Fruit fly (Drosophila melanogaster) whole organism, adult: Measurements from ENCODE around the gene Nct.

ENCODE experiments used
- CG11617 ChIP-seq: fragments of 200-800 bp; sonication (Bioruptor generic); optimal IDR thresholded peaks from 2 replicates; lab custom pipeline; 2017; ENCODE audit warnings: mild to moderate bottlenecking, missing biosample characterization, missing genetic modification reagents, missing genetic modification characterization
- CG12768 ChIP-seq: fragments of 200-800 bp; sonication (Bioruptor generic); optimal IDR thresholded peaks from 2 replicates; lab custom pipeline; 2017; ENCODE audit warnings: missing biosample characterization, missing genetic modification characterization, mild to moderate bottlenecking, moderate library complexity, missing genetic modification reagents
- CG1620 ChIP-seq: fragments of 200-800 bp; sonication (Bioruptor generic); optimal IDR thresholded peaks from 2 replicates; lab custom pipeline; 2016; ENCODE audit warnings: missing biosample characterization, missing genetic modification characterization
- CG33017 ChIP-seq: fragments of 200-800 bp; sonication (Bioruptor generic); optimal IDR thresholded peaks from 2 replicates; lab custom pipeline; 2018; ENCODE audit warnings: missing biosample characterization, mild to moderate bottlenecking, missing genetic modification characterization, moderate library complexity
- CG5204 ChIP-seq: fragments of 200-800 bp; sonication (Bioruptor generic); optimal IDR thresholded peaks from 2 replicates; lab custom pipeline; 2016; ENCODE audit warnings: missing biosample characterization, missing genetic modification characterization
- Clk ChIP-seq: fragments of 200-800 bp; sonication (Bioruptor generic); optimal IDR thresholded peaks from 2 replicates; lab custom pipeline; 2017; ENCODE audit warnings: missing biosample characterization, missing genetic modification characterization
- Crg-1 ChIP-seq: fragments of 200-800 bp; sonication (Bioruptor generic); optimal IDR thresholded peaks from 2 replicates; lab custom pipeline; 2016; ENCODE audit warnings: missing biosample characterization, missing genetic modification characterization
- Hr96 ChIP-seq: fragments of 200-800 bp; sonication (Bioruptor generic); optimal IDR thresholded peaks from 2 replicates; lab custom pipeline; 2016; ENCODE audit warnings: missing biosample characterization, missing genetic modification characterization
- Mnt ChIP-seq: fragments of 200-800 bp; sonication (Bioruptor generic); optimal IDR thresholded peaks from 2 replicates; lab custom pipeline; 2016; ENCODE audit warnings: missing biosample characterization, mild to moderate bottlenecking, missing genetic modification characterization
- cic ChIP-seq: fragments of 200-800 bp; sonication (Bioruptor generic); optimal IDR thresholded peaks from 2 replicates; lab custom pipeline; 2017; ENCODE audit warnings: missing biosample characterization, mild to moderate bottlenecking, missing genetic modification characterization, moderate library complexity
- pad ChIP-seq: fragments of 200-800 bp; sonication (Bioruptor generic); optimal IDR thresholded peaks from 3 replicates; lab custom pipeline; 2017; ENCODE audit warnings: missing biosample characterization, missing genetic modification characterization, mild to moderate bottlenecking, moderate library complexity, missing genetic modification reagents
- tj ChIP-seq: fragments of 200-800 bp; sonication (Bioruptor generic); optimal IDR thresholded peaks from 3 replicates; lab custom pipeline; 2017; ENCODE audit warnings: missing biosample characterization, mild to moderate bottlenecking, missing genetic modification characterization, moderate library complexity
- toe ChIP-seq: fragments of 200-800 bp; sonication (Bioruptor generic); optimal IDR thresholded peaks from 2 replicates; lab custom pipeline; 2016; ENCODE audit warnings: missing biosample characterization, missing genetic modification characterization

dm6 chr3R:24816993-24817854 is 34.2 kb upstream of the Nct start, which contains the start of the genes CG5808 and Saf-B:
- TF ChIP-seq CG1620 (GFP tag; lab: Kevin White, UChicago) = peak; percentile 53
- no peak for TF ChIP-seq CG33017
- no peak for TF ChIP-seq Hr96 (GFP tag; lab: Kevin White, UChicago)
- TF ChIP-seq toe (GFP tag; lab: Kevin White, UChicago) = no peak
- TF ChIP-seq Clk = no peak
- TF ChIP-seq tj (GFP tag; lab: Kevin White, UChicago) = peak; percentile 5
- TF ChIP-seq CG5204 (GFP tag; lab: Kevin White, UChicago) = no peak
- no peak for TF ChIP-seq Mnt (GFP tag; lab: Kevin White, UChicago)
- no peak for TF ChIP-seq pad (GFP tag; lab: Kevin White, UChicago)
- peak; percentile 38 for TF ChIP-seq CG12768
- peak; percentile 45 for TF ChIP-seq CG11617 (GFP tag; lab: Kevin White, UChicago)
- TF ChIP-seq cic (GFP tag; lab: Kevin White, UChicago) = no peak
- no peak for TF ChIP-seq Crg-1 (GFP tag; lab: Kevin White, UChicago)
